Worm (Caenorhabditis elegans): ENCODE results near the gene plc-4.

The plc-4 gene

ce11 chrIV:7554351-7554750 is 41.9 kb upstream of the plc-4 start, which contains the start of gene F49E8.6:
Gene F49E8.6 (minus strand): TSS chrIV:7554667.
- TF ChIP-seq Y56A3A.18 (GFP tag; IDR thresholded peaks at IDR 0.05) = no peak
- peak; percentile 38; the same call in 1 of the 2 replicates for TF ChIP-seq hmg-1.2 (GFP tag; IDR thresholded peaks at IDR 0.05)
- TF ChIP-seq F52B5.7 (tag; optimal IDR thresholded peaks at IDR 0.05) = no peak

- TF ChIP-seq madf-6 (GFP tag; IDR thresholded peaks at IDR 0.05) = 0 out of 2 replicates have a peak, but pooled peaks have one; percentile 7
- no peak for TF ChIP-seq madf-3 (GFP tag; IDR thresholded peaks at IDR 0.05)
- no peak for TF ChIP-seq him-1 (tag; optimal IDR thresholded peaks at IDR 0.05)
- TF ChIP-seq let-526 (GFP tag; IDR thresholded peaks at IDR 0.05) = no peak
- TF ChIP-seq sea-2 (GFP tag; IDR thresholded peaks at IDR 0.05) = no peak
- TF ChIP-seq mcd-1 (GFP tag; IDR thresholded peaks at IDR 0.05) = no peak
- TF ChIP-seq nfya-2 (GFP tag; IDR thresholded peaks at IDR 0.05) = no peak
- no peak for TF ChIP-seq B0019.2 (GFP tag; conservative IDR thresholded peaks at IDR 0.05)
- TF ChIP-seq ekl-4 (GFP tag; IDR thresholded peaks at IDR 0.05) = 0 out of 2 replicates have a peak, but pooled peaks have one; percentile 27
- no peak for TF ChIP-seq F55B11.4 (tag; optimal IDR thresholded peaks at IDR 0.05; ENCODE audit: borderline replicate concordance, insufficient read depth)
- TF ChIP-seq ztf-18 (tag; optimal IDR thresholded peaks at IDR 0.05) = no peak
- TF ChIP-seq lin-40 (tag; optimal IDR thresholded peaks at IDR 0.05) = peak; percentile 34
- TF ChIP-seq ceh-58 (GFP tag; IDR thresholded peaks at IDR 0.05) = no peak
- TF ChIP-seq lir-1 (GFP tag; conservative IDR thresholded peaks at IDR 0.05) = no peak
- TF ChIP-seq F23B12.7 (tag; optimal IDR thresholded peaks at IDR 0.05; ENCODE audit: insufficient read depth) = no peak
- TF ChIP-seq chd-7 (tag; optimal IDR thresholded peaks at IDR 0.05) = no peak
- no peak for TF ChIP-seq dpl-1 (GFP tag; optimal IDR thresholded peaks at IDR 0.05)
- TF ChIP-seq nhr-80 (tag; optimal IDR thresholded peaks at IDR 0.05) = peak; percentile 64
- TF ChIP-seq hmg-1.2 (GFP tag; IDR thresholded peaks at IDR 0.05) = peak; percentile 91
- no peak for TF ChIP-seq cebp-1 (GFP tag; IDR thresholded peaks at IDR 0.05)
- TF ChIP-seq cebp-1 (tag; optimal IDR thresholded peaks at IDR 0.05) = peak; percentile 53
- TF ChIP-seq Y56A3A.18 (GFP tag; IDR thresholded peaks at IDR 0.05) = no peak
- no peak for TF ChIP-seq lin-35 (GFP tag; optimal IDR thresholded peaks at IDR 0.05)
- TF ChIP-seq nfyb-1 (GFP tag; IDR thresholded peaks at IDR 0.05) = no peak
- TF ChIP-seq attf-5 (GFP tag; optimal IDR thresholded peaks at IDR 0.05) = peak; percentile 23
- TF ChIP-seq F33H1.4 (GFP tag; IDR thresholded peaks at IDR 0.05) = no peak
- no peak for TF ChIP-seq K12H6.12 (tag; optimal IDR thresholded peaks at IDR 0.05)
- TF ChIP-seq hlh-12 (tag; optimal IDR thresholded peaks at IDR 0.05) = no peak
- TF ChIP-seq aptf-2 (GFP tag; conservative IDR thresholded peaks at IDR 0.05) = 0 out of 2 replicates have a peak, but pooled peaks have one; percentile 63
- no peak for TF ChIP-seq ztf-22 (GFP tag; optimal IDR thresholded peaks at IDR 0.05)
- TF ChIP-seq lsl-1 (GFP tag; optimal IDR thresholded peaks at IDR 0.05) = no peak
- no peak for TF ChIP-seq ztf-6 (GFP tag; IDR thresholded peaks at IDR 0.05)
- no peak for TF ChIP-seq T26A5.8 (tag; optimal IDR thresholded peaks at IDR 0.05)
- TF ChIP-seq aptf-3 (GFP tag; IDR thresholded peaks at IDR 0.05) = no peak
- no peak for TF ChIP-seq T07F8.4 (tag; optimal IDR thresholded peaks at IDR 0.05)
- TF ChIP-seq snpc-4 (GFP tag; optimal IDR thresholded peaks at IDR 0.05) = no peak
- TF ChIP-seq snpc-4 (tag; optimal IDR thresholded peaks at IDR 0.05) = peak in 1 of 4 experiments; percentile 43
- no peak for TF ChIP-seq bed-2 (GFP tag; IDR thresholded peaks at IDR 0.05)
- TF ChIP-seq C06A6.2 (GFP tag; conservative IDR thresholded peaks at IDR 0.05) = no peak
- TF ChIP-seq snpc-3.4 (tag; optimal IDR thresholded peaks at IDR 0.05) = no peak
- no peak for TF ChIP-seq snpc-1.3 (tag; optimal IDR thresholded peaks at IDR 0.05; ENCODE audit: insufficient read depth)
- TF ChIP-seq nhr-120 (GFP tag; IDR thresholded peaks at IDR 0.05) = no peak
- no peak for TF ChIP-seq ama-1 (optimal IDR thresholded peaks at IDR 0.05)
- no peak for TF ChIP-seq ama-1 (GFP tag; optimal IDR thresholded peaks at IDR 0.05)
- no peak for TF ChIP-seq repo-1 (tag; optimal IDR thresholded peaks at IDR 0.05)
- TF ChIP-seq egl-18 (GFP tag; IDR thresholded peaks at IDR 0.05) = no peak
These were observed 40.6 kb upstream of the plc-4 start, which contains the start of gene dif-1 for ce11 chrIV:7552958-7553553. Gene dif-1 (minus strand): TSS chrIV:7553008.

Measured in whole organism, young adult.